Worm (Caenorhabditis elegans): ENCODE results near the gene T07F8.1.

Gene T07F8.1

DNA sequence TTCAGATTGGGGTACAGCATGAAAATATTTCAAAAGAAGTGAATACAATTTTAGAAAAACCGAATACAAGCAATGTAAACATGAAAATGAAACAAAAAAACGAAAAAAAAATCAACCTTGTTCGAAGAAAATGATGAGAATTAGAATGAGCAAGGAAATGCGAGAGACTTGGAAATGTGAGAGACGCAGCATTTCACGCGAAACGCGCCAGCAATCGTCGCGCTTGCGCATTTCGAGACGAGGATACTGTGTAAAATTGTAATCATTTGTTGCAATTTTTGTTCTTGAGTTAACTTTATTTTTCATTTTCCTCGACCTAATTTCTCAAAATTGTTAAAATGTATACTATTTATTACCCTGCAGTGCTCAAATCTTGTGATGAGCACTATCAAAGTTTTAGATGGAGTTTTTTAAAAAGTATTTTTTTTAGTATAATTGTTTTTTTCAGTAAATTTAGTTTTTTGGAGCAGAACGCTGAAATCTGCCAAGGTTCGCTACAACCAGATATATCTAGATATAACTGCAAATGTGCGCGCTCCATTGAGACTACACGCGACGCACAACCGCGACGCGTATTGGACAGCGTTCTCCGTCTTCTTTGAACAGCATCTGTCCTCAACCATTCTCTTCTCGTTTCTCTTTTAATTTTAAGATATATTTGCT is 3.9 kb downstream of the T07F8.1 start, which contains the start of gene fust-1 (continued):
- TF ChIP-seq skn-1 (tag; optimal IDR thresholded peaks at IDR 0.05) = peak; percentile 91
- peak; percentile 95 to 98 for TF ChIP-seq lsy-2 (tag; optimal IDR thresholded peaks at IDR 0.05)
- TF ChIP-seq ceh-82 (tag; optimal IDR thresholded peaks at IDR 0.05) = peak; percentile 69
- no peak for TF ChIP-seq ztf-1 (GFP tag; conservative IDR thresholded peaks at IDR 0.05)
- peak; percentile 94 for TF ChIP-seq nhr-6 (tag; optimal IDR thresholded peaks at IDR 0.05)
- peak; percentile 67 for TF ChIP-seq dmd-4 (tag; optimal IDR thresholded peaks at IDR 0.05)

DNA sequence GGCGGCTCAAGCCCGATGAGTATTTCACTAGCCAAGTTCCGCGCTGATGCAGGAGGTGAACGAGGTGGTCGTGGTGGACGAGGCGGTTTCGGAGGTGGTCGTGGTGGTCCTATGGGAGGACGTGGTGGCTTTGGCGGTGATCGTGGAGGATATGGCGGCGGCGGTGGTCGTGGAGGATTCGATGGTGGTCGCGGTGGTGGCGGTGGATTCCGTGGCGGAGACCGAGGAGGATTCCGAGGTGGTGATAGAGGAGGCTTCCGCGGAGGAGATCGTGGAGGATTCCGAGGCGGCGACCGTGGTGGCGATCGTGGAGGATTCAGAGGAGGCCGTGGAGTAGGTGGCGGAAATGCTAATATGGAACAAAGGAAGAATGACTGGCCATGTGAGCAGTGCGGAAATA is 6.5 kb downstream of the T07F8.1 start:
- TF ChIP-seq nhr-77 (tag; optimal IDR thresholded peaks at IDR 0.05) = no peak
- no peak for TF ChIP-seq peb-1 (tag; optimal IDR thresholded peaks at IDR 0.05)
- no peak for TF ChIP-seq zag-1 (tag; optimal IDR thresholded peaks at IDR 0.05)
- no peak for TF ChIP-seq elt-1 (tag; optimal IDR thresholded peaks at IDR 0.05)
- no peak for TF ChIP-seq ZK546.5 (tag; optimal IDR thresholded peaks at IDR 0.05)
- TF ChIP-seq gmeb-1 (tag; optimal IDR thresholded peaks at IDR 0.05) = no peak
- TF ChIP-seq dmd-4 (tag; optimal IDR thresholded peaks at IDR 0.05) = no peak
- TF ChIP-seq R02D3.7 (tag; optimal IDR thresholded peaks at IDR 0.05) = no peak
- TF ChIP-seq ceh-16 (tag; optimal IDR thresholded peaks at IDR 0.05) = no peak
- no peak for TF ChIP-seq sma-9 (GFP tag; optimal IDR thresholded peaks at IDR 0.05)
- TF ChIP-seq sma-9 (tag; optimal IDR thresholded peaks at IDR 0.05) = no peak
- TF ChIP-seq ztf-1 (GFP tag; conservative IDR thresholded peaks at IDR 0.05) = no peak
- TF ChIP-seq Y55F3AM.14 (GFP tag; optimal IDR thresholded peaks at IDR 0.05) = no peak
- no peak for TF ChIP-seq unc-39 (tag; optimal IDR thresholded peaks at IDR 0.05)
- no peak for TF ChIP-seq nhr-21 (tag; optimal IDR thresholded peaks at IDR 0.05)
- TF ChIP-seq nhr-6 (tag; optimal IDR thresholded peaks at IDR 0.05) = no peak

DNA sequence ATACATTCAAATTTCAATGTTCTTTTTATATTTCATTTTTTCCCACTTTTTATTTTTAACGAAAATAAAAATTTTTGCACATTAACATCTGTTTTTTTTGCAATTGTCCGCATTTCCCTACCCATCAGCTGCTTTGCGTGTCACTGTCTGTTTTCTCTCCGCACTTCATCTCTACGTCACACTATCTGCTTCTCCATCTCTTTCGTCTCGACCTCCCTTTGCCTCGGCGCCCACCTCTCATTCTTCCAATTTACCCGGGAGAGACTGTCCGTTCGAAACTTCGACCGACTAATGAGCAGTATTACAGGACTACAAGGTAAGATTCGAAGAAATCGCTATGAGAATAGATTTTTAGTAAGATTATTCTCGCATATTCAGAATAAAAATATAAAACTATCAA is 7.2 kb downstream of the T07F8.1 start, which contains the start of gene C27H5.2:
Gene C27H5.2 (plus strand): TSS at position 190 of the 400 bp plus-strand sequence.
- TF ChIP-seq R02D3.7 (tag; optimal IDR thresholded peaks at IDR 0.05) (no peak), zag-1 (tag; optimal IDR thresholded peaks at IDR 0.05) (no peak), blmp-1 (tag; optimal IDR thresholded peaks at IDR 0.05; ENCODE audit: insufficient read depth) (no peak), nhr-23 (tag; optimal IDR thresholded peaks at IDR 0.05) (no peak), nhr-6 (tag; optimal IDR thresholded peaks at IDR 0.05) (no peak), elt-1 (tag; optimal IDR thresholded peaks at IDR 0.05) (no peak), ceh-82 (tag; optimal IDR thresholded peaks at IDR 0.05) (no peak), Y55F3AM.14 (GFP tag; optimal IDR thresholded peaks at IDR 0.05) (no peak), nhr-237 (tag; optimal IDR thresholded peaks at IDR 0.05) (no peak), fos-1 (tag; optimal IDR thresholded peaks at IDR 0.05) (peak; percentile 48), nhr-129 (tag; optimal IDR thresholded peaks at IDR 0.05) (peak; percentile 21), elt-3 (tag; optimal IDR thresholded peaks at IDR 0.05) (no peak), lin-11 (tag; optimal IDR thresholded peaks at IDR 0.05) (no peak), ceh-16 (tag; optimal IDR thresholded peaks at IDR 0.05) (no peak), nhr-21 (tag; optimal IDR thresholded peaks at IDR 0.05) (no peak), lsy-2 (tag; optimal IDR thresholded peaks at IDR 0.05) (peak in 1 of 2 experiments; percentile 18), unc-55 (GFP tag; optimal IDR thresholded peaks at IDR 0.05) (no peak), ama-1 (optimal IDR thresholded peaks at IDR 0.05) (peak; percentile 21)

DNA sequence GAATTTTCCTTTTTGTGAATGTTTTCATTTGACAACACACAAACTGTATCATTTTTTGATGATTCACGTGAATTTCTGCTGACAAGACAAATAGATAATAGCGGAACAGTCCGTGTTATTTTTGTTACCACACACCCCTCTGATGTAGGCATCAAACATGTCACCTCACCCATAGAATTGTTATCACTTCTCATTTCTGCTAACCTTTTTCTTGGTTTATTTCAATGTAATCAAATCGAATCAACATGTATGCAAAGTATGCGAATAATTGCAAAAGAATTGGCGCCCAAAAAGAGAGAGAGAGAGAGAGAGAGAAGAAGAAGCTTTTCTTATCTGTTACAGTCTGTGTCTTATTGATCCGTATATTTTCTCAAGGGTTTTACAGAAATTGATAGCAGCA is 9.2 kb downstream of the T07F8.1 start:
- no peak for TF ChIP-seq elt-1 (tag; optimal IDR thresholded peaks at IDR 0.05)
- no peak for TF ChIP-seq C34F6.9 (tag; optimal IDR thresholded peaks at IDR 0.05)
- no peak for TF ChIP-seq lin-11 (tag; optimal IDR thresholded peaks at IDR 0.05)
- TF ChIP-seq nhr-237 (tag; optimal IDR thresholded peaks at IDR 0.05) = no peak
- no peak for TF ChIP-seq elt-3 (tag; optimal IDR thresholded peaks at IDR 0.05)
- no peak for TF ChIP-seq blmp-1 (tag; optimal IDR thresholded peaks at IDR 0.05; ENCODE audit: insufficient read depth)
- no peak for TF ChIP-seq sem-4 (tag; optimal IDR thresholded peaks at IDR 0.05)
- no peak for TF ChIP-seq nhr-12 (tag; optimal IDR thresholded peaks at IDR 0.05)
- no peak for TF ChIP-seq skn-1 (tag; optimal IDR thresholded peaks at IDR 0.05)
- no peak for TF ChIP-seq peb-1 (tag; optimal IDR thresholded peaks at IDR 0.05)
- no peak for TF ChIP-seq alr-1 (tag; optimal IDR thresholded peaks at IDR 0.05)
- TF ChIP-seq nhr-25 (tag; optimal IDR thresholded peaks at IDR 0.05) = no peak
- TF ChIP-seq nhr-11 (tag; optimal IDR thresholded peaks at IDR 0.05) = no peak
- TF ChIP-seq snpc-4 (tag; optimal IDR thresholded peaks at IDR 0.05) = no peak
- TF ChIP-seq crh-2 (tag; optimal IDR thresholded peaks at IDR 0.05) = peak; percentile 43
- TF ChIP-seq ztf-4 (tag; optimal IDR thresholded peaks at IDR 0.05) = no peak
- no peak for TF ChIP-seq ceh-16 (tag; optimal IDR thresholded peaks at IDR 0.05)
- TF ChIP-seq sma-9 (GFP tag; optimal IDR thresholded peaks at IDR 0.05) = peak; percentile 60
- no peak for TF ChIP-seq sma-9 (tag; optimal IDR thresholded peaks at IDR 0.05)
- no peak for TF ChIP-seq nhr-129 (tag; optimal IDR thresholded peaks at IDR 0.05)
- no peak for TF ChIP-seq unc-62 (GFP tag; optimal IDR thresholded peaks at IDR 0.05)
- no peak for TF ChIP-seq F13H6.1 (tag; optimal IDR thresholded peaks at IDR 0.05)
- TF ChIP-seq ZK546.5 (tag; optimal IDR thresholded peaks at IDR 0.05) = no peak
- no peak for TF ChIP-seq mbf-1 (tag; optimal IDR thresholded peaks at IDR 0.05)
- TF ChIP-seq nhr-6 (tag; optimal IDR thresholded peaks at IDR 0.05) = no peak
- no peak for TF ChIP-seq mdl-1 (tag; optimal IDR thresholded peaks at IDR 0.05)
- TF ChIP-seq nhr-23 (tag; optimal IDR thresholded peaks at IDR 0.05) = no peak
- TF ChIP-seq gmeb-1 (tag; optimal IDR thresholded peaks at IDR 0.05) = peak; percentile 27
- no peak for TF ChIP-seq ama-1 (optimal IDR thresholded peaks at IDR 0.05)
- TF ChIP-seq fos-1 (tag; optimal IDR thresholded peaks at IDR 0.05) = peak; percentile 52
- TF ChIP-seq R02D3.7 (tag; optimal IDR thresholded peaks at IDR 0.05) = no peak
- no peak for TF ChIP-seq egl-27 (tag; optimal IDR thresholded peaks at IDR 0.05)

Data from whole organism, L2 larva.